Worm (Caenorhabditis elegans) whole organism, L1 larva: Measurements from ENCODE around the gene Y80D4G.2.

Experiments
- C04F5.9 ChIP-seq: sonication (generic microtip); optimal IDR thresholded peaks from 2 replicates; lab custom pipeline; 2016; ENCODE audit warnings: missing genetic modification characterization, missing compliant biosample characterization
- C34B4.2 ChIP-seq: sonication (generic microtip); optimal IDR thresholded peaks from 2 replicates; lab custom pipeline; 2017; ENCODE audit warnings: mild to moderate bottlenecking, missing genetic modification characterization, missing compliant biosample characterization
- F16B12.6 ChIP-seq: fragments of 150-350 bp; optimal IDR thresholded peaks from 2 replicates; lab custom pipeline; 2014; ENCODE audit warnings: missing biosample characterization, missing genetic modification characterization
- Y116A8C.19 ChIP-seq: sonication (generic microtip); optimal IDR thresholded peaks from 2 replicates; lab custom pipeline; 2016; ENCODE audit warnings: missing compliant biosample characterization, missing genetic modification characterization, borderline replicate concordance
- alr-1 ChIP-seq: fragments of 200-800 bp; sonication (Bioruptor generic); optimal IDR thresholded peaks from 2 replicates; lab custom pipeline; 2018; ENCODE audit warnings: borderline replicate concordance, mild to moderate bottlenecking, missing genetic modification characterization, missing compliant biosample characterization
- ama-1 ChIP-seq: fragments of 150-350 bp; optimal IDR thresholded peaks from 2 replicates; lab custom pipeline; 2014
- ceh-63 ChIP-seq: fragments of 200-800 bp; sonication (Bioruptor generic); optimal IDR thresholded peaks from 2 replicates; lab custom pipeline; 2018; ENCODE audit warnings: mild to moderate bottlenecking, missing genetic modification characterization, missing compliant biosample characterization
- ceh-8 ChIP-seq: fragments of 200-800 bp; sonication (Bioruptor generic); optimal IDR thresholded peaks from 2 replicates; lab custom pipeline; 2018; ENCODE audit warnings: mild to moderate bottlenecking, missing genetic modification characterization, moderate library complexity, missing compliant biosample characterization
- ceh-82 ChIP-seq, 3 experiments: fragments of 150-350 bp in 1 of 3; sonication (generic microtip) in 2 of 3; optimal IDR thresholded peaks; 2 replicates each; lab custom pipeline; 2014 to 2017; ENCODE audit warnings: missing biosample characterization in 3 of 3, missing genetic modification characterization in 3 of 3
- ceh-90 ChIP-seq: sonication (generic microtip); optimal IDR thresholded peaks from 2 replicates; lab custom pipeline; 2016; ENCODE audit warnings: missing genetic modification characterization, missing compliant biosample characterization
- dpl-1 ChIP-seq, 3 experiments: fragments of 150-350 bp in 2 of 3; sonication (generic microtip) in 1 of 3; optimal IDR thresholded peaks; 2 replicates each; lab custom pipeline; 2014 to 2017; ENCODE audit warnings: missing biosample characterization in 3 of 3, missing genetic modification characterization in 3 of 3, missing genetic modification reagents in 3 of 3
- dsc-1 ChIP-seq: sonication (generic microtip); optimal IDR thresholded peaks from 2 replicates; lab custom pipeline; 2016; ENCODE audit warnings: mild to moderate bottlenecking, missing genetic modification characterization, missing compliant biosample characterization
- efl-1 ChIP-seq, 4 experiments: fragments of 150-350 bp; optimal IDR thresholded peaks in 3 of 4; peaks in 1 of 4; 1 replicate in 1 of 4; 2 replicates in 3 of 4; lab custom pipeline; 2014; ENCODE audit warnings: missing biosample characterization in 2 of 4, missing genetic modification characterization in 2 of 4, missing genetic modification reagents in 2 of 4
- efl-3 ChIP-seq: fragments of 200-800 bp; sonication (Bioruptor generic); optimal IDR thresholded peaks from 2 replicates; lab custom pipeline; 2018; ENCODE audit warnings: mild to moderate bottlenecking, missing genetic modification characterization, missing compliant biosample characterization
- egl-13 ChIP-seq: sonication (generic microtip); optimal IDR thresholded peaks from 2 replicates; lab custom pipeline; 2016; ENCODE audit warnings: missing genotype, missing genetic modification reagents, missing genetic modification characterization, missing compliant biosample characterization
- elt-3 ChIP-seq, 6 experiments: fragments of 150-350 bp in 1 of 6; sonication (generic microtip); optimal IDR thresholded peaks; 2 replicates each; lab custom pipeline; 2017 to 2018; ENCODE audit warnings: missing biosample characterization in 6 of 6, missing genetic modification characterization in 6 of 6, inconsistent platforms in 1 of 6
- fkh-10 ChIP-seq: sonication (generic microtip); optimal IDR thresholded peaks from 2 replicates; lab custom pipeline; 2017; ENCODE audit warnings: missing biosample characterization, missing genetic modification reagents, missing genetic modification characterization
- fkh-4 ChIP-seq: sonication (generic microtip); optimal IDR thresholded peaks from 2 replicates; lab custom pipeline; 2016; ENCODE audit warnings: missing compliant biosample characterization, missing genetic modification characterization, borderline replicate concordance
- fkh-8 ChIP-seq: sonication (generic microtip); optimal IDR thresholded peaks from 2 replicates; lab custom pipeline; 2016; ENCODE audit warnings: mild to moderate bottlenecking, missing genetic modification characterization, missing compliant biosample characterization
- grh-1 ChIP-seq: fragments of 200-800 bp; sonication (Bioruptor generic); IDR thresholded peaks from 2 replicates; pipeline ENCODE4 v1.3.6; 2022; ENCODE audit warnings: missing genetic modification reagents, missing genetic modification characterization, missing compliant biosample characterization
- hpl-2 ChIP-seq: fragments of 150-350 bp; optimal IDR thresholded peaks from 2 replicates; lab custom pipeline; 2014; ENCODE audit warnings: missing biosample characterization, missing genetic modification reagents, missing genetic modification characterization
- irx-1 ChIP-seq: sonication (generic microtip); optimal IDR thresholded peaks from 2 replicates; lab custom pipeline; 2016; ENCODE audit warnings: missing genetic modification characterization, missing compliant biosample characterization
- isw-1 ChIP-seq: fragments of 200-800 bp; sonication (Bioruptor generic); IDR thresholded peaks from 2 replicates; pipeline ENCODE4 v1.3.6; 2022; ENCODE audit warnings: missing genetic modification characterization, missing compliant biosample characterization
- lin-14 ChIP-seq: fragments of 200-800 bp; sonication (Bioruptor generic); optimal IDR thresholded peaks from 2 replicates; lab custom pipeline; 2018; ENCODE audit warnings: mild to moderate bottlenecking, missing genetic modification characterization, moderate library complexity, missing compliant biosample characterization
- lin-39 ChIP-seq: fragments of 150-350 bp; optimal IDR thresholded peaks from 2 replicates; lab custom pipeline; 2014; ENCODE audit warnings: missing biosample characterization, missing genetic modification reagents, missing genetic modification characterization
- lir-3 ChIP-seq: sonication (generic microtip); optimal IDR thresholded peaks from 2 replicates; lab custom pipeline; 2016; ENCODE audit warnings: mild to moderate bottlenecking, missing genetic modification characterization, moderate library complexity, missing compliant biosample characterization; ENCODE audit not compliant: poor library complexity
- lsy-2 ChIP-seq, 2 experiments: fragments of 150-350 bp; optimal IDR thresholded peaks; 2 replicates each; lab custom pipeline; 2014; ENCODE audit warnings: missing biosample characterization in 2 of 2, missing genetic modification characterization in 2 of 2
- mab-9 ChIP-seq: fragments of 200-800 bp; sonication (Bioruptor generic); IDR thresholded peaks from 2 replicates; pipeline ENCODE4 v1.3.6; 2022; ENCODE audit warnings: missing genetic modification reagents, missing genetic modification characterization, missing compliant biosample characterization
- mef-2 ChIP-seq: fragments of 150-350 bp; optimal IDR thresholded peaks from 2 replicates; lab custom pipeline; 2014; ENCODE audit warnings: missing biosample characterization, missing genetic modification characterization
- mep-1 ChIP-seq: fragments of 150-350 bp; optimal IDR thresholded peaks from 2 replicates; lab custom pipeline; 2014; ENCODE audit warnings: missing biosample characterization, missing genetic modification characterization
- nhr-12 ChIP-seq: sonication (generic microtip); optimal IDR thresholded peaks from 2 replicates; lab custom pipeline; 2017; ENCODE audit warnings: missing biosample characterization, missing genetic modification characterization
- nhr-19 ChIP-seq: fragments of 200-800 bp; sonication (Bioruptor generic); conservative IDR thresholded peaks from 2 replicates; pipeline ENCODE4 v1.3.6; 2022; ENCODE audit warnings: missing genetic modification characterization, missing compliant biosample characterization
- nhr-20 ChIP-seq: sonication (generic microtip); optimal IDR thresholded peaks from 2 replicates; lab custom pipeline; 2016; ENCODE audit warnings: mild to moderate bottlenecking, missing genetic modification characterization, missing compliant biosample characterization
- nhr-237 ChIP-seq: fragments of 150-350 bp; optimal IDR thresholded peaks from 2 replicates; lab custom pipeline; 2014; ENCODE audit warnings: missing biosample characterization, missing genetic modification characterization
- nhr-28 ChIP-seq: fragments of 150-350 bp; optimal IDR thresholded peaks from 2 replicates; lab custom pipeline; 2014; ENCODE audit warnings: missing biosample characterization, missing genetic modification characterization
- nhr-71 ChIP-seq: sonication (generic microtip); optimal IDR thresholded peaks from 2 replicates; lab custom pipeline; 2016; ENCODE audit warnings: mild to moderate bottlenecking, missing genetic modification characterization, moderate library complexity, missing compliant biosample characterization
- nhr-84 ChIP-seq: sonication (generic microtip); optimal IDR thresholded peaks from 2 replicates; lab custom pipeline; 2017; ENCODE audit warnings: missing biosample characterization, missing genetic modification characterization
- rnt-1 ChIP-seq: sonication (generic microtip); optimal IDR thresholded peaks from 2 replicates; lab custom pipeline; 2016; ENCODE audit warnings: mild to moderate bottlenecking, missing genetic modification characterization, moderate library complexity, missing compliant biosample characterization
- skn-1 ChIP-seq: fragments of 150-350 bp; optimal IDR thresholded peaks from 2 replicates; lab custom pipeline; 2014; ENCODE audit warnings: missing biosample characterization, missing genetic modification characterization
- snu-23 ChIP-seq: sonication (generic microtip); optimal IDR thresholded peaks from 2 replicates; lab custom pipeline; 2016; ENCODE audit warnings: missing genetic modification characterization, missing compliant biosample characterization
- sptf-1 ChIP-seq: fragments of 150-350 bp; optimal IDR thresholded peaks from 2 replicates; lab custom pipeline; 2014; ENCODE audit warnings: missing biosample characterization, missing genetic modification characterization
- sup-37 ChIP-seq: fragments of 200-800 bp; sonication (Bioruptor generic); optimal IDR thresholded peaks from 2 replicates; lab custom pipeline; 2018; ENCODE audit warnings: mild to moderate bottlenecking, missing genetic modification characterization, missing compliant biosample characterization
- swsn-7 ChIP-seq: sonication (generic microtip); optimal IDR thresholded peaks from 2 replicates; lab custom pipeline; 2016; ENCODE audit warnings: missing genetic modification characterization, missing compliant biosample characterization
- tbx-2 ChIP-seq: sonication (generic microtip); optimal IDR thresholded peaks from 2 replicates; lab custom pipeline; 2016; ENCODE audit warnings: missing genetic modification characterization, missing compliant biosample characterization
- unc-30 ChIP-seq: sonication (generic microtip); optimal IDR thresholded peaks from 2 replicates; lab custom pipeline; 2017; ENCODE audit warnings: missing biosample characterization, missing genetic modification characterization
- unc-62 ChIP-seq: fragments of 150-350 bp; optimal IDR thresholded peaks from 2 replicates; lab custom pipeline; 2014; ENCODE audit warnings: missing biosample characterization, missing genetic modification reagents, missing genetic modification characterization
- vab-15 ChIP-seq: sonication (generic microtip); optimal IDR thresholded peaks from 2 replicates; lab custom pipeline; 2017; ENCODE audit warnings: missing genotype, mild to moderate bottlenecking, missing genetic modification characterization, missing compliant biosample characterization
- xbp-1 ChIP-seq: sonication (generic microtip); optimal IDR thresholded peaks from 2 replicates; lab custom pipeline; 2016; ENCODE audit warnings: missing genetic modification characterization, missing compliant biosample characterization
- ztf-4 ChIP-seq: fragments of 150-350 bp; optimal IDR thresholded peaks from 2 replicates; lab custom pipeline; 2014; ENCODE audit warnings: missing biosample characterization, missing genetic modification characterization

The Y80D4G.2 gene

ce11 chrIII:7559869-7560268 is 34.5 kb downstream of the Y80D4G.2 start:
- TF ChIP-seq fkh-8 (tag; lab: Kevin White, UChicago) (no peak), elt-3 (tag; optimal IDR thresholded peaks at IDR 0.05; lab: Kevin White, UChicago) (no peak), nhr-28 (tag; lab: Kevin White, UChicago) (no peak), nhr-84 (tag; lab: Kevin White, UChicago) (no peak), unc-62 (GFP tag; lab: Kevin White, UChicago) (no peak), mep-1 (no peak), unc-30 (tag; lab: Kevin White, UChicago) (no peak), mab-9 (GFP tag; lab: Robert Waterston, UW) (no peak), irx-1 (tag; lab: Kevin White, UChicago) (peak; percentile 29), grh-1 (GFP tag; lab: Robert Waterston, UW) (no peak), hpl-2 (no peak), nhr-20 (tag; lab: Kevin White, UChicago) (no peak), alr-1 (tag; lab: Kevin White, UChicago) (no peak), ceh-63 (GFP tag; lab: Kevin White, UChicago) (no peak), nhr-12 (no peak), ztf-4 (tag; lab: Kevin White, UChicago) (no peak), efl-1 (optimal IDR thresholded peaks at IDR 0.05; lab: Kevin White, UChicago) (peak; percentile 8 to 15), efl-1 (GFP tag; optimal IDR thresholded peaks at IDR 0.05 in 1 of 2; lab: Kevin White, UChicago) (no peak), ceh-90 (tag; lab: Kevin White, UChicago) (no peak), skn-1 (tag; lab: Kevin White, UChicago) (no peak), lsy-2 (tag; optimal IDR thresholded peaks at IDR 0.05; lab: Kevin White, UChicago) (peak; percentile 45 to 60), nhr-71 (tag; lab: Kevin White, UChicago) (peak; percentile 72), egl-13 (tag; lab: Kevin White, UChicago) (no peak), mef-2 (tag; lab: Kevin White, UChicago) (no peak), snu-23 (GFP tag; lab: Kevin White, UChicago) (peak; percentile 18), tbx-2 (tag; lab: Kevin White, UChicago) (peak; percentile 48), dpl-1 (GFP tag; optimal IDR thresholded peaks at IDR 0.05; lab: Kevin White, UChicago) (no peak), ama-1 (no peak), fkh-4 (tag; lab: Kevin White, UChicago) (no peak), sptf-1 (tag; lab: Kevin White, UChicago) (no peak), ceh-82 (tag; optimal IDR thresholded peaks at IDR 0.05; lab: Kevin White, UChicago) (no peak), ceh-8 (GFP tag; lab: Kevin White, UChicago) (no peak), lir-3 (tag; lab: Kevin White, UChicago) (no peak), isw-1 (no peak), Y116A8C.19 (tag; lab: Kevin White, UChicago) (no peak), F16B12.6 (tag; lab: Kevin White, UChicago) (no peak), xbp-1 (tag; lab: Kevin White, UChicago) (no peak), vab-15 (no peak), efl-3 (GFP tag; lab: Kevin White, UChicago) (no peak), dsc-1 (no peak), nhr-19 (GFP tag; lab: Robert Waterston, UW) (peak; percentile 34), C04F5.9 (tag; lab: Kevin White, UChicago) (no peak), swsn-7 (peak; percentile 5), fkh-10 (GFP tag; lab: Kevin White, UChicago) (no peak), lin-14 (GFP tag; lab: Kevin White, UChicago) (peak; percentile 87), rnt-1 (tag; lab: Kevin White, UChicago) (peak; percentile 67), C34B4.2 (no peak), nhr-237 (no peak), sup-37 (GFP tag; lab: Kevin White, UChicago) (no peak), lin-39 (tag; lab: Kevin White, UChicago) (peak; percentile 56)
